Fruit fly (Drosophila melanogaster): ENCODE results near the gene Cyp4d2.

The Cyp4d2 gene

DNA sequence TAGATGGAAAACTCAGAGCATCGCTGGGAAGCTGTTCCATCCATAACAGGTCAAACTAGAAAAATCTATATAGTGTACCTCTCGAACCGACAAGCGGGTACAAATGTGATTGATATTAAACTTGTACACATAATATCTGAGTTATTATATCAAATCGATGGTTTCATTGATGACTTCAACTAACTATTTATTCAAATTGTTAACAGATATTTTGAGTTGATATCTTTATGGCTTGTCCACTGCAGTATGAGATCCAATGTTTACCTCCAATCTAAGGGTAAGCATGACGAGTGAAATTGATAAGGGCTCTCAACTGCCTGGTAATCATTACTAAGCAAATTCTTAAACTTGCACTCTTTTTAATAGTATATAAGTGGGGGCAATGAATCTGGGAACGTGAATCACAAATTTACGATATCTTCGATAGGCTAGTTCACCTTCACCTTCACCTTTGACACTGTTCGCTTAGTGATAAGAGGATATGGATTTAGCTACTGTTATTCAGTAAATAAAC lies at the start of gene Cyp4d2:
Cyp4d2 (plus strand) TSS at position 51 of the 514 bp plus-strand sequence.
- TF ChIP-seq insv (optimal IDR thresholded peaks at IDR 0.05), result no peak
- TF ChIP-seq ttk (optimal IDR thresholded peaks at IDR 0.05), result no peak
- TF ChIP-seq Myc (optimal IDR thresholded peaks at IDR 0.05), result no peak
- TF ChIP-seq psq (optimal IDR thresholded peaks at IDR 0.05), result no peak
- TF ChIP-seq h (optimal IDR thresholded peaks at IDR 0.05), result no peak
- no peak for TF ChIP-seq Sin3A (optimal IDR thresholded peaks at IDR 0.05)

DNA sequence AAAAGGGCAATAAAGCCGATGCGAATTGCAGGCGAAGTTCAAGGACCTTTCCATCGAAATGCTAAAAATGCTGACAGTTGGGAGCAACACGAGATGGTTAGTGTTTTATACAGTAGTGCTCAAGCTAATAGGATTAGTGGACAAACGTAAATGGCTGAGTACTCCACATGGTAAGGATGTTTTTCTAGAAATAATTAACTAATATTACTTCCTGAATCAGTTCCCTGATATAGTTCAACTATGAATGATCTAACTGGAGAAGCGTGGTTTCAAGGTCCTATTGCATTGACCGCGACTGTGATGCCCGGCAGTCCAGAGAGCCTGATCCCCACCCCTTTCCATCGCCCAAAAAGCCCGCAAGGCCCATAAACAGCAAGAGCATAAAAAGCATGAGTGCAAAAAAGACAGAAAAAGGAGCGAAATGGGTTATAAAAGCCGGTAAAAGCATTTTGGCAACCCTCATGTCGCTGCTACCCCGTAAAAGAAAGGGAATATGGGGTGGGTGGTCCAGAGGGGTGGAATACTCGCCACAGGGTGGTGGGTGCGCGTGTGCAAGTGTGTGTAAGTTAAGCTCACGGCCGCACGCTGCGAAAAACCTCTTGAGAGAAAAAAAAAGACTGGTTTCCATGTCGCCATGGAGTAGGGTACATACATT lies 41.5 kb upstream of the Cyp4d2 start:
- TF ChIP-seq insv (optimal IDR thresholded peaks at IDR 0.05) (no peak), psq (optimal IDR thresholded peaks at IDR 0.05) (no peak), ttk (optimal IDR thresholded peaks at IDR 0.05) (no peak), Myc (optimal IDR thresholded peaks at IDR 0.05) (no peak), h (optimal IDR thresholded peaks at IDR 0.05) (no peak)

DNA sequence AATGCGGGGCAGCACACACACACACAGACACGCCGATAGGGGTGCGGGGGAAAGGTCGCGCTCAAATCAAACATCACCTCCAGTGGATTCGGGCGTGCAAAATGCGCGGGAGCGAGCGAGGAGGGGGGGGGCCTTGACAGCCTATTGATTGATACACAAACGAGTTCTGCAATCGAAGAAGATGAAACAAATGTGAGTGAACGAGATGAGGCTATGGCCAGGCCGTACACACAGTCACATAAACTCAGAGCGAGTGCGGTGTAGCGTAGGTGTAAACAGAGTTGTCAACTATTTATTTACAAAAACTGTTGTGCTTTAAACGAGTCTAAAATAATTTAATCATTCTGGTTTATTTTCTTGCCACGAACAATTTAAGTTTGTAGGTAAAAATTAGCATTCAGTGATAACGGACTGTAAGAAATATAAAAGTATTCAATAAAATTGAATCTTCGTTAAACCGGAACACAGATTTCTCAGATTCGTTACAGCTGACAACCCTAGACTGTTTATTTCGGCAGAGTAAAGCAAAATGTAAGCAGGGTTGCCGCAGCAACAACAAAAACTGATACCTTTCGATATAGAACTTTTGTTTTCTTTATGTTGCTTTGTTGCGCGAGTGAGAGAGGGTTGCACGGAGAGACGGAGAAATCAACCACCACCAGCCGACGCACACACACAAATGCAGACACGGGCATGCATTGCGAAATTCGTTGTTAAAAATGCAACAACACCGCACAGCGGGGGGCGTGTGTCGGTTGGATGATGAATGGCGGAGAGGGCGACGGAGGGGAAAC lies 40.6 kb upstream of the Cyp4d2 start:
- TF ChIP-seq Myc (optimal IDR thresholded peaks at IDR 0.05), result no peak
- TF ChIP-seq ttk (optimal IDR thresholded peaks at IDR 0.05), result peak; percentile 81

DNA sequence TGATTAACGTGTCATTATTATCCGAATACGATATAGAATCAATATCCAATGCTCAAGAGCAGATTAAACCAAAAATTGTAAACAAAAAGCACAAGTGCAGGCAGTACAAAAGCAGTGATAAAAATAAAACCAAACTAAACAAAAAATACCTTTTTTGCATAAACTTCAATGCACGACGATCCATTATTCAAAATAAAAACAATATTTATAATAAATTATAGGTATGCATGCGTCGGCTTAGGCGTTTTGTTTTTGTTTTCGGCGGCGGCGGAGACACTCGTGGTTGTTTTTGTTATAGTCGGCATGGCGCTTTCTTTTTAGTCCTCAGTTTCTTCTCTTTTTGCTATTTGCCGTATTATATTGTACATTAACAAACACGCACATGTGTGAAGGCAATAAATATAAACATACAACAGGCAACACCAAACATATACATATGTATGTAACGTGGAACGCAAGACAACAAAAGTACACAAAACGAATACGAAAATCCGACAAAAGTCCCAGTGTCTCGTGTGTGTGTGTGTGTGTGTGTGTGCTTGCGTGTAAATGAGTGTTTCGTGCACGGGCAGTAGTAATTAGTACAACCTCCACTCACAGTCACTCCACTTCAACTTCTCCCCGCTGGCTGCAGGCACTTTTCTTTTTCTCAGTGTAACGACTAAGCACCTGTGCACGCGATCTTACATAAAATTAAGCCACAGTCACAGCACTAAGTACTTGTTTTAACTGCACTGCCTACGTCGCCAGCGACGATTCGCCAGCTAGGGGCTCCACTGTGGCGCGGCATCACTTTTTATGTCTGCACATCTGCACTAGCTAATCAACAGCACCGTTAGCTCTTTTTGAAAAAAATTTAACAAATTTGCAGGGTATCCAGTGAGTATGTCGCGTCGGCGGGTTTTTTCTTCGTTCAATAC lies 39.7 kb upstream of the Cyp4d2 start:
- TF ChIP-seq Myc (optimal IDR thresholded peaks at IDR 0.05) (no peak), ttk (optimal IDR thresholded peaks at IDR 0.05) (no peak), Sin3A (optimal IDR thresholded peaks at IDR 0.05) (no peak), insv (optimal IDR thresholded peaks at IDR 0.05) (no peak), psq (optimal IDR thresholded peaks at IDR 0.05) (no peak), h (optimal IDR thresholded peaks at IDR 0.05) (no peak)

DNA sequence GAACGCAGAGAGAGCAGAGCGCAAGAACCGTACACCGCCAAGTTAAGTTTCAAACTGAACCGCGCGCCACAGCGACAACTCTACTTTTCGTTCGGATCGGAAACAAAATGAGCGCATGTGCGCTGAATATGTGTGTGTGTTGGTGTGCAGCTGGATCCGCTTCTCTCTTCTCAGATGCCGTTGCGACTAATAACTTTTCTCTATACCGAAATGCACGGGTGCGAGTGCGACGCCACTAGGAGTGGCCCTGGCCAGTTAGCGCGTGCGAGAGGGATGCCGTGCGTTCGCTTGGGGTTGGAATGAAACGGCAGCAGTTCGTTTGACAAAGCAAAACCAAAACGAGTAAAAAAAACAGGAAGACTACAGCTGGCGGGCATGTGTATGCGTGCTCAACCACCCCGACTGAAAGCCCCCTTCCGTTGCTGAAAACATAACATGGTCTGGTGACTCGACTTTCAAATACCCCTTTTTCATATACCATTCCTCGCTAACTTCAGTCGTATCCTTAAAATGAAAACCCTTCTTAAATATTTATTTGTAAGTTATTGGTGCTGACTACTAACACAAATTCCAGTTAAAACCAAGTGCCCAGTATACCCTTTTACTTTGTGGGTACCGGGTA lies 38.9 kb upstream of the Cyp4d2 start:
- no peak for TF ChIP-seq Sin3A (optimal IDR thresholded peaks at IDR 0.05)
- TF ChIP-seq Myc (optimal IDR thresholded peaks at IDR 0.05), result no peak
- TF ChIP-seq h (optimal IDR thresholded peaks at IDR 0.05), result no peak
- TF ChIP-seq ttk (optimal IDR thresholded peaks at IDR 0.05), result no peak
- no peak for TF ChIP-seq insv (optimal IDR thresholded peaks at IDR 0.05)
- TF ChIP-seq psq (optimal IDR thresholded peaks at IDR 0.05), result no peak

DNA sequence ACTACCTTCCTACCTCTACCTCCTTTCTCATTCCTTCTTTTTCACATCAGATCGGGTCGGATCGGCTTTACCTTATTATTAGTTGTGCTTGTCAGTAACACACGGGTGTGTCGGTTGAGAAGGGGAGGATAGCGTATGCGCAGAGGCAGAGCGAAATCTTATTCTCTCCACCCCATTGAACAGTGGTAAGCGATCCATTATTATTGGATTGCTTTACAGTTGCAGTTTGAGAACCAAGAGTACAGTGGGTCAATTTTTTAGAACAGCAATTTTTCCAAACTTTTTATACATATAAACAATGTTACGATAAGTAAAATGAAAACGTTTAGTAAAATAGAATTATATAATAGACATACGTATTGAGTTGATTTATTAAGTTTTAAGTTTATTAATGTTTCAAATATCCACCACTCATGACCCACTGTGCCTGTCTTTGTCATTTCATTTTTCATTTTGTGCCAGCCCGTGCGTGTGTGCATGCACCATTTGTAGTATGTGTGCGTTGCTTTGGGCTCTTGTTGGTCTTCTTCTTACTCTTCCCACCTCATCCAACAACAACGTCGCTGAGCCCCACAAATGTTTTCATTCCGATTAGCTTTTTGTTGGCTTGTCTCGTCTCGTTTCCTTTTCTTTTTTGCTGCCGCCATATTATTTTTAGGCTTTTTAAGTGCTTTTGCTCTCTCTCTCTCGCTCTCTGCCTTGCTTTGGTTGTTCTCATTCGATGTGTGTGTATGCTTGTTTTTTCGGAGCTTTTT lies 38.0 kb upstream of the Cyp4d2 start:
- TF ChIP-seq h (optimal IDR thresholded peaks at IDR 0.05), result no peak

DNA sequence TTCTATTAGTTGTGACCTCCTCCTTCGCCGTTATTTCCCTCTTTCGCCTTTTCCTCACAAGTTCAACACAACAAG lies 37.6 kb upstream of the Cyp4d2 start, which contains the start of gene ph-p:
ph-p (minus strand) TSS at position 30 of the 75 bp plus-strand sequence.
- no peak for TF ChIP-seq psq (optimal IDR thresholded peaks at IDR 0.05)
- TF ChIP-seq Myc (optimal IDR thresholded peaks at IDR 0.05), result no peak
- no peak for TF ChIP-seq Sin3A (optimal IDR thresholded peaks at IDR 0.05)

DNA sequence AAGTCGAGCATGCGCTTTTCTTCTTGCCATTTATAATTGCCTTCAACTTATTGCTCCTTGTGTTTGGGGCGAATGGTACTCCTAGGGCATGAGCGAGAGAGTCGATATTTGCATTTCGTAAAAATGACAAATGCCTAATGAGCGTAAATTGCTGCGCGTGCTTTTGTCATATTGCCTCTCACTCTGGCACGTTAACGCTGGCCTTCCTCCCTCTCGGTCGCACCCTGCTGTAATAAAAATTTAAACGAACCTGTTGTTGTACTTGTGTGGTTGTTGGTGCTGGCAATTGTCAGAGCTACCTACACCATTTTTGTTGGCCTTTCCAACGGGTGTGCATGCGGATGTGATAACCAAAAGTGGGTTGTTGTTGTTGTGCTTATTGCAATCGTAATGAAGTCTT lies 37.4 kb upstream of the Cyp4d2 start:
- TF ChIP-seq ttk (optimal IDR thresholded peaks at IDR 0.05), result no peak
- TF ChIP-seq h (optimal IDR thresholded peaks at IDR 0.05), result no peak
- TF ChIP-seq psq (optimal IDR thresholded peaks at IDR 0.05), result no peak
- TF ChIP-seq insv (optimal IDR thresholded peaks at IDR 0.05), result no peak

DNA sequence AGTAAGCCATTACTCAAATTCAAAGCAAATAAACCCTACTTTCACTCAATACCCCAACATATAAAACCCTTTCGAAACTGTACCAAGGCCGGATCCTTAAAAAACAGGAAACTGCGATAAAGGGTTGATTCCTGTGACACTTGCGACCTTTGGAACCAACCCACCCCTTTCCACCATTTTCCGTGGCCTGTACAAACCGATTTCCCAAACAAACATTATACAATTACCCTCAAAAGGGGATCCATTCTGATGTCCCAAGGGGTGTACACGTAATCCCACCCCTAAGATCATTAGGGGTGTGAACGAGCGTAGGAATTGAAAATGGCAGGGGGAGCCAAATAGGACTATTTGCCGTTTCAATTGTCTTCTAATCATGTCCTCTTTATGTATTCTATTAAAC lies 36.2 kb upstream of the Cyp4d2 start:
- TF ChIP-seq h (optimal IDR thresholded peaks at IDR 0.05) (no peak), insv (optimal IDR thresholded peaks at IDR 0.05) (no peak), psq (optimal IDR thresholded peaks at IDR 0.05) (no peak), ttk (optimal IDR thresholded peaks at IDR 0.05) (no peak), Sin3A (optimal IDR thresholded peaks at IDR 0.05) (no peak)

DNA sequence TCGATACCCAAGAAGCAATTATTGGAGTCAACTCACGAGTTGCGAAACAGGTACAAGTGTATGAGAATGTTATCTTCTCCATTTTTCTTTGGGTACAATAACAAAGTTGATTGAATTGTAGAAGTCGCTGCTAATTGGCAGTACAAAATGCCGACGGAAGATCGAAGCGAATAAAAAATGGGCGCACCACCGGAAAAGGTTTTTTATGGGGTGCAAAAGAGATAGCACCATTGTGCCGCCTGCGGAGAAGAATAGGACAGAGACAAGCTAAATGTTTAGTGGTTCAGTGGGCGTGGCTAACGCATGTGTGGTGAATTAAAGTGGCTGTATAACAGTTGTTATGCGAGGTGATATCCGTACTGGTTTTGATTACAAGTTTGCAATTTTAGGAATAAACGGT lies 35.3 kb upstream of the Cyp4d2 start:
- no peak for TF ChIP-seq h (optimal IDR thresholded peaks at IDR 0.05)
- no peak for TF ChIP-seq insv (optimal IDR thresholded peaks at IDR 0.05)
- no peak for TF ChIP-seq Myc (optimal IDR thresholded peaks at IDR 0.05)
- no peak for TF ChIP-seq psq (optimal IDR thresholded peaks at IDR 0.05)
- no peak for TF ChIP-seq ttk (optimal IDR thresholded peaks at IDR 0.05)
- no peak for TF ChIP-seq Sin3A (optimal IDR thresholded peaks at IDR 0.05)

DNA sequence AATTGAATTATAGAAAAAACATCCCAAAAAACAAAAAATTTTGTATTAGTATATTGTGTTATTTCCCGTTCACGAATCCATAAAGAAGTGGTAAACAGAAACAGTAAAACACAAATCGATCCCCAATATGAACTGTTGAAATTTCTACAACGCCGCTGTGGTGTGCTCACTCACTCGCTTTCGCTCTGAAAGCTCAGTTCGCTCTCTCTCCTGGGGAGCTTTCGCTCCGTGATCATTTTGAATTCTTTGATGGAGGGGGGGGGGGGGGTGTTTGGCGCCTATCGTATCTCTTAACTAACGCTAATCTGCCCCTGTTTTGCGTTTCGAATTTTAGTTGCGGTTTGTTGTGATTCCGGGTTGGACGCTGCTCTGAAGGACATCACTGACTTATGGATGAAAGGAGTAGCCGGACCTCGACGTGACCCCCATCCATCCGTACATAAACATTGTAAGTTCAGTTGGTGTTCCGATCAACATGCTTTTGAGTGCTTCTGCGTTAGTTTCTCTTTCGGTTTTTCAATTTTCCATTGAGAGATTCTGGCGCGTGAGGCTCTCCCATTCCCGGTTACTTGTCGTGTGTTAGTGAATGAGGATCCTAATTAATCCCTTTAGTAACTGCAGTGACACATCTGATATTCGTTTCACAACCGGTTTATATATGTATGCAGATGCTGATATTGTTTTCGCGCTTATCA lies 34.5 kb upstream of the Cyp4d2 start, which contains the start of gene D2hgdh:
D2hgdh (plus strand) TSS at position 331 of the 695 bp plus-strand sequence.
- no peak for TF ChIP-seq insv (optimal IDR thresholded peaks at IDR 0.05)
- no peak for TF ChIP-seq psq (optimal IDR thresholded peaks at IDR 0.05)
- no peak for TF ChIP-seq ttk (optimal IDR thresholded peaks at IDR 0.05)
- no peak for TF ChIP-seq Myc (optimal IDR thresholded peaks at IDR 0.05)
- TF ChIP-seq Sin3A (optimal IDR thresholded peaks at IDR 0.05), result no peak
- TF ChIP-seq h (optimal IDR thresholded peaks at IDR 0.05), result no peak

Data from Kc167 (cell line).